Fruit fly (Drosophila melanogaster): ENCODE measurements around the gene CG7133.
A peak's percentile ranks its signal among the peaks of the same experiment; 100 is the strongest.

CG7133 gene

dm6 chr3L:22071687-22072394 lies 2.5 kb downstream of the CG7133 start, which contains the start of gene CG7139:
TSS of gene CG7139 (minus strand) at chr3L:22071848.
- TF ChIP-seq CG1620 (GFP tag; optimal IDR thresholded peaks at IDR 0.05) (no peak), cic (GFP tag; optimal IDR thresholded peaks at IDR 0.05) (peak; percentile 11), CG11617 (GFP tag; optimal IDR thresholded peaks at IDR 0.05) (peak; percentile 31), kay (GFP tag; ENCODE audit: borderline replicate concordance) (peak; percentile 95), cnc (optimal IDR thresholded peaks at IDR 0.05) (no peak), bab1 (GFP tag; optimal IDR thresholded peaks at IDR 0.05) (peak; percentile 49), Hr96 (GFP tag; optimal IDR thresholded peaks at IDR 0.05) (peak; percentile 30), tj (GFP tag; optimal IDR thresholded peaks at IDR 0.05) (peak; percentile 87), Mnt (GFP tag; optimal IDR thresholded peaks at IDR 0.05) (peak; percentile 15), CG33017 (tag; optimal IDR thresholded peaks at IDR 0.05) (no peak), Clk (GFP tag; optimal IDR thresholded peaks at IDR 0.05) (no peak), CG12768 (GFP tag; optimal IDR thresholded peaks at IDR 0.05) (peak; percentile 5), toe (GFP tag; optimal IDR thresholded peaks at IDR 0.05) (peak; percentile 62)

- TF ChIP-seq CG11617 (GFP tag; optimal IDR thresholded peaks at IDR 0.05) (no peak), cic (GFP tag; optimal IDR thresholded peaks at IDR 0.05) (no peak), Hr96 (GFP tag; optimal IDR thresholded peaks at IDR 0.05) (no peak), CG33017 (tag; optimal IDR thresholded peaks at IDR 0.05) (no peak), tj (GFP tag; optimal IDR thresholded peaks at IDR 0.05) (no peak), Crg-1 (GFP tag; optimal IDR thresholded peaks at IDR 0.05) (no peak), CG1620 (GFP tag; optimal IDR thresholded peaks at IDR 0.05) (no peak), CG7101 (tag; optimal IDR thresholded peaks at IDR 0.05) (no peak), CG14711 (tag; optimal IDR thresholded peaks at IDR 0.05) (no peak), toe (GFP tag; optimal IDR thresholded peaks at IDR 0.05) (no peak), cnc (optimal IDR thresholded peaks at IDR 0.05) (peak in 1 of 2 experiments; percentile 94), pad (GFP tag; optimal IDR thresholded peaks at IDR 0.05) (no peak), Mnt (GFP tag; optimal IDR thresholded peaks at IDR 0.05) (peak; percentile 1), CG12768 (GFP tag; optimal IDR thresholded peaks at IDR 0.05) (no peak), kay (GFP tag; ENCODE audit: borderline replicate concordance) (peak; percentile 91), CG5204 (GFP tag; optimal IDR thresholded peaks at IDR 0.05) (no peak), bab1 (GFP tag; optimal IDR thresholded peaks at IDR 0.05) (no peak), Clk (GFP tag; optimal IDR thresholded peaks at IDR 0.05) (no peak)
Measured at dm6 chr3L:22070506-22070905, 3.8 kb downstream of the CG7133 start.

- no peak for TF ChIP-seq Clk (GFP tag; optimal IDR thresholded peaks at IDR 0.05)
- peak; percentile 15 for TF ChIP-seq CG1620 (GFP tag; optimal IDR thresholded peaks at IDR 0.05)
- no peak for TF ChIP-seq CG12768 (GFP tag; optimal IDR thresholded peaks at IDR 0.05)
- TF ChIP-seq Crg-1 (GFP tag; optimal IDR thresholded peaks at IDR 0.05) = peak; percentile 34
- TF ChIP-seq CG11617 (GFP tag; optimal IDR thresholded peaks at IDR 0.05) = no peak
- TF ChIP-seq bab1 (GFP tag; optimal IDR thresholded peaks at IDR 0.05) = peak; percentile 4
Measured at dm6 chr3L:22065694-22066093, 8.6 kb downstream of the CG7133 start, which contains the start of gene CG14561. TSS of gene CG14561 (plus strand) at chr3L:22065907.

DNA sequence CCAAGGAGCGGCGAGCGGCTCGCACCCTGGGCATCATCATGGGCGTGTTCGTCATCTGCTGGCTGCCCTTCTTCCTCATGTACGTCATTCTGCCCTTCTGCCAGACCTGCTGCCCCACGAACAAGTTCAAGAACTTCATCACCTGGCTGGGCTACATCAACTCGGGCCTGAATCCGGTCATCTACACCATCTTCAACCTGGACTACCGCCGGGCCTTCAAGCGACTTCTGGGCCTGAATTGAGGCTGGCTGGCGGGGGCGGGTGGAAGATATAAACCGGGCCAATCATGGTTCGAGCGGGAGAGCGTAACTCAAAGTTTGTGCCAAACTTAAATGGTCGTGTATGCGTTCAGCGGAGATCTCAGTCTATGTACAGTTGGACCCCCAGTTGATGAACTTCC lies 10.5 kb downstream of the CG7133 start:
- TF ChIP-seq toe (GFP tag; optimal IDR thresholded peaks at IDR 0.05) (no peak), CG11617 (GFP tag; optimal IDR thresholded peaks at IDR 0.05) (no peak), kay (GFP tag; ENCODE audit: borderline replicate concordance) (no peak), CG14711 (tag; optimal IDR thresholded peaks at IDR 0.05) (no peak), CG7101 (tag; optimal IDR thresholded peaks at IDR 0.05) (no peak), cnc (optimal IDR thresholded peaks at IDR 0.05) (no peak), CG7045 (GFP tag; optimal IDR thresholded peaks at IDR 0.05) (no peak), cic (GFP tag; optimal IDR thresholded peaks at IDR 0.05) (no peak), bab1 (GFP tag; optimal IDR thresholded peaks at IDR 0.05) (no peak), CG1620 (GFP tag; optimal IDR thresholded peaks at IDR 0.05) (no peak), Crg-1 (GFP tag; optimal IDR thresholded peaks at IDR 0.05) (no peak)

- TF ChIP-seq CG7045 (GFP tag; optimal IDR thresholded peaks at IDR 0.05) = peak; percentile 55
- TF ChIP-seq tj (GFP tag; optimal IDR thresholded peaks at IDR 0.05) = no peak
- TF ChIP-seq CG11617 (GFP tag; optimal IDR thresholded peaks at IDR 0.05) = peak; percentile 21
- TF ChIP-seq Clk (GFP tag; optimal IDR thresholded peaks at IDR 0.05) = no peak
- TF ChIP-seq kay (GFP tag; ENCODE audit: borderline replicate concordance) = peak; percentile 69
- TF ChIP-seq Crg-1 (GFP tag; optimal IDR thresholded peaks at IDR 0.05) = peak; percentile 43
- peak; percentile 17 for TF ChIP-seq Hr96 (GFP tag; optimal IDR thresholded peaks at IDR 0.05)
- peak; percentile 8 for TF ChIP-seq CG7101 (tag; optimal IDR thresholded peaks at IDR 0.05)
- TF ChIP-seq cic (GFP tag; optimal IDR thresholded peaks at IDR 0.05) = peak; percentile 53
- TF ChIP-seq cnc (optimal IDR thresholded peaks at IDR 0.05) = no peak
- no peak for TF ChIP-seq CG12768 (GFP tag; optimal IDR thresholded peaks at IDR 0.05)
- peak; percentile 25 for TF ChIP-seq CG33017 (tag; optimal IDR thresholded peaks at IDR 0.05)
Measured at dm6 chr3L:22053343-22053742, 21.0 kb downstream of the CG7133 start.

dm6 chr3L:22051152-22051551 lies 23.2 kb downstream of the CG7133 start:
- no peak for TF ChIP-seq Mnt (GFP tag; optimal IDR thresholded peaks at IDR 0.05)
- TF ChIP-seq CG5204 (GFP tag; optimal IDR thresholded peaks at IDR 0.05) = no peak
- no peak for TF ChIP-seq bab1 (GFP tag; optimal IDR thresholded peaks at IDR 0.05)
- no peak for TF ChIP-seq CG12768 (GFP tag; optimal IDR thresholded peaks at IDR 0.05)
- TF ChIP-seq Clk (GFP tag; optimal IDR thresholded peaks at IDR 0.05) = no peak
- TF ChIP-seq ovo (GFP tag; optimal IDR thresholded peaks at IDR 0.05) = no peak
- no peak for TF ChIP-seq CG7101 (tag; optimal IDR thresholded peaks at IDR 0.05)
- TF ChIP-seq pad (GFP tag; optimal IDR thresholded peaks at IDR 0.05) = no peak
- TF ChIP-seq CG14711 (tag; optimal IDR thresholded peaks at IDR 0.05) = no peak
- no peak for TF ChIP-seq tj (GFP tag; optimal IDR thresholded peaks at IDR 0.05)
- TF ChIP-seq cnc (optimal IDR thresholded peaks at IDR 0.05) = no peak
- TF ChIP-seq CG7045 (GFP tag; optimal IDR thresholded peaks at IDR 0.05) = no peak
- TF ChIP-seq CG11617 (GFP tag; optimal IDR thresholded peaks at IDR 0.05) = no peak
- no peak for TF ChIP-seq CG1620 (GFP tag; optimal IDR thresholded peaks at IDR 0.05)
- no peak for TF ChIP-seq toe (GFP tag; optimal IDR thresholded peaks at IDR 0.05)
- no peak for TF ChIP-seq Crg-1 (GFP tag; optimal IDR thresholded peaks at IDR 0.05)
